Fruit fly (Drosophila melanogaster): ENCODE results near the gene CG12071.

CG12071 gene

dm6 chr3R:30918872-30919271, 38.0 kb upstream of the CG12071 start (continued):
- no peak for TF ChIP-seq corto (GFP tag; optimal IDR thresholded peaks at IDR 0.05)
- peak; percentile 11 for TF ChIP-seq bab2 (GFP tag; optimal IDR thresholded peaks at IDR 0.05)
- TF ChIP-seq tna (GFP tag; IDR thresholded peaks at IDR 0.05; ENCODE audit: partially characterized antibody) = no peak
- no peak for TF ChIP-seq gcm (GFP tag; optimal IDR thresholded peaks at IDR 0.05)
- no peak for TF ChIP-seq Dad (GFP tag; optimal IDR thresholded peaks at IDR 0.05)
- no peak for TF ChIP-seq D19B (GFP tag; optimal IDR thresholded peaks at IDR 0.05)
- no peak for TF ChIP-seq CG18011 (GFP tag; optimal IDR thresholded peaks at IDR 0.05)
- no peak for TF ChIP-seq amos (GFP tag; IDR thresholded peaks at IDR 0.05; ENCODE audit: partially characterized antibody)
- no peak for TF ChIP-seq fd96Cb (tag; optimal IDR thresholded peaks at IDR 0.05)
- TF ChIP-seq NfI (GFP tag; optimal IDR thresholded peaks at IDR 0.05) = no peak
- TF ChIP-seq YL-1 (GFP tag; optimal IDR thresholded peaks at IDR 0.05) = no peak
- TF ChIP-seq jumu (GFP tag; optimal IDR thresholded peaks at IDR 0.05) = no peak
- TF ChIP-seq CG1602 (GFP tag; optimal IDR thresholded peaks at IDR 0.05) = no peak
- TF ChIP-seq btn (GFP tag; optimal IDR thresholded peaks at IDR 0.05) = no peak
- no peak for TF ChIP-seq CG32767 (GFP tag; IDR thresholded peaks at IDR 0.05)
- peak; percentile 38 for TF ChIP-seq twi (tag; optimal IDR thresholded peaks at IDR 0.05)
- TF ChIP-seq sob (GFP tag; IDR thresholded peaks at IDR 0.05) = no peak
- no peak for TF ChIP-seq onecut (GFP tag; IDR thresholded peaks at IDR 0.05)
- no peak for TF ChIP-seq CG11560 (tag; IDR thresholded peaks at IDR 0.05)
- no peak for TF ChIP-seq CG6254 (GFP tag; optimal IDR thresholded peaks at IDR 0.05)
- no peak for TF ChIP-seq ems (GFP tag; optimal IDR thresholded peaks at IDR 0.05)
- no peak for TF ChIP-seq eyg (GFP tag; optimal IDR thresholded peaks at IDR 0.05)
- TF ChIP-seq sim (GFP tag; IDR thresholded peaks at IDR 0.05) = no peak
- TF ChIP-seq zen (tag; optimal IDR thresholded peaks at IDR 0.05) = peak; percentile 54
- peak; percentile 30 for TF ChIP-seq gem (tag; optimal IDR thresholded peaks at IDR 0.05)
- TF ChIP-seq chm (GFP tag; IDR thresholded peaks at IDR 0.05) = 0 out of 2 replicates have a peak, but pooled peaks have one; percentile 24
- TF ChIP-seq CG1233 (GFP tag; optimal IDR thresholded peaks at IDR 0.05) = peak; percentile 19
- no peak for TF ChIP-seq gt (GFP tag; IDR thresholded peaks at IDR 0.05)
- TF ChIP-seq CG4360 (GFP tag; IDR thresholded peaks at IDR 0.05) = no peak
- TF ChIP-seq kni (GFP tag; optimal IDR thresholded peaks at IDR 0.05) = peak; percentile 31
- TF ChIP-seq gsb-n (tag; optimal IDR thresholded peaks at IDR 0.05) = peak; percentile 53
- no peak for TF ChIP-seq ro (GFP tag; IDR thresholded peaks at IDR 0.05)
- TF ChIP-seq Hr51 (GFP tag; optimal IDR thresholded peaks at IDR 0.05) = no peak
- TF ChIP-seq CG17568 (GFP tag; optimal IDR thresholded peaks at IDR 0.05) = peak; percentile 47
- no peak for TF ChIP-seq CG30431 (GFP tag; optimal IDR thresholded peaks at IDR 0.05)
- TF ChIP-seq CG16813 (GFP tag; IDR thresholded peaks at IDR 0.05; ENCODE audit: partially characterized antibody) = no peak
- peak; percentile 18 for TF ChIP-seq CG17359 (tag; optimal IDR thresholded peaks at IDR 0.05)
- no peak for TF ChIP-seq mld (GFP tag; IDR thresholded peaks at IDR 0.05; ENCODE audit: partially characterized antibody)
- TF ChIP-seq toy (GFP tag; IDR thresholded peaks at IDR 0.05) = no peak
- no peak for TF ChIP-seq repo (GFP tag; optimal IDR thresholded peaks at IDR 0.05)
- no peak for TF ChIP-seq CG10565 (GFP tag; optimal IDR thresholded peaks at IDR 0.05)
- TF ChIP-seq E2f1 (GFP tag; IDR thresholded peaks at IDR 0.05) = no peak
- TF ChIP-seq CG18764 (GFP tag; optimal IDR thresholded peaks at IDR 0.05) = no peak
- no peak for TF ChIP-seq CG3065 (GFP tag; optimal IDR thresholded peaks at IDR 0.05)
- TF ChIP-seq Dll (GFP tag; IDR thresholded peaks at IDR 0.05; ENCODE audit: partially characterized antibody) = no peak
- TF ChIP-seq CG42726 (GFP tag; IDR thresholded peaks at IDR 0.05; ENCODE audit: partially characterized antibody) = no peak
- TF ChIP-seq CG17802 (tag; optimal IDR thresholded peaks at IDR 0.05) = no peak
- no peak for TF ChIP-seq Rx (GFP tag; IDR thresholded peaks at IDR 0.05)
- TF ChIP-seq Asciz (GFP tag; optimal IDR thresholded peaks at IDR 0.05) = peak; percentile 51
- no peak for TF ChIP-seq luna (GFP tag; optimal IDR thresholded peaks at IDR 0.05)
- no peak for TF ChIP-seq CG2120 (GFP tag; optimal IDR thresholded peaks at IDR 0.05)
